4 fruit fly cellular contexts compared by ENCODE assay signal in genomic region chrX:11572270-11572914, dm6.
TF ChIP-seq lines count a peak whose summit lies in the region.

Gene Kmn1 (minus strand): TSS chrX:11572442.
Gene Reepl1 (plus strand): TSS chrX:11572707.

- TF ChIP-seq CTCF in whole organism, embryonic (GFP tag; optimal IDR thresholded peaks at IDR 0.05; lab: Kevin White, UChicago) = no peak

TF ChIP-seq in whole organism, adult, 20 proteins besides CTCF, POLR2A, EP300 and RAD21:
- no peak for TF ChIP-seq Mnt (GFP tag; optimal IDR thresholded peaks at IDR 0.05; lab: Kevin White, UChicago)
- TF ChIP-seq CG14711 (tag; optimal IDR thresholded peaks at IDR 0.05; lab: Kevin White, UChicago) = no peak
- TF ChIP-seq tj (GFP tag; optimal IDR thresholded peaks at IDR 0.05; lab: Kevin White, UChicago) = no peak
- no peak for TF ChIP-seq kay (GFP tag; lab: Kevin White, UChicago; ENCODE audit: borderline replicate concordance)
- peak; percentile 46 for TF ChIP-seq CG7101 (tag; optimal IDR thresholded peaks at IDR 0.05; lab: Kevin White, UChicago)
- TF ChIP-seq CG12768 (GFP tag; optimal IDR thresholded peaks at IDR 0.05; lab: Kevin White, UChicago) = no peak
TF ChIP-seq in whole organism, adult: peak in this region for 1.

TF ChIP-seq in whole organism, embryonic, 481 proteins besides CTCF, POLR2A, EP300 and RAD21 (continues in another document):
- TF ChIP-seq her (GFP tag; optimal IDR thresholded peaks at IDR 0.05; lab: Kevin White, UChicago) = no peak
- no peak for TF ChIP-seq fd3F (GFP tag; optimal IDR thresholded peaks at IDR 0.05; lab: Kevin White, UChicago)
- no peak for TF ChIP-seq CG10654 (GFP tag; optimal IDR thresholded peaks at IDR 0.05; lab: Kevin White, UChicago)
- no peak for TF ChIP-seq tna (GFP tag; IDR thresholded peaks at IDR 0.05; lab: Robert Waterston, UW; ENCODE audit: partially characterized antibody)
- no peak for TF ChIP-seq bigmax (GFP tag; optimal IDR thresholded peaks at IDR 0.05; lab: Kevin White, UChicago)
- TF ChIP-seq sob (GFP tag; IDR thresholded peaks at IDR 0.05; lab: Robert Waterston, UW) = no peak
- no peak for TF ChIP-seq Sox102F (GFP tag; optimal IDR thresholded peaks at IDR 0.05; lab: Kevin White, UChicago)
- TF ChIP-seq Myb (GFP tag; optimal IDR thresholded peaks at IDR 0.05; lab: Kevin White, UChicago) = peak; percentile 13
- TF ChIP-seq CG1603 (tag; optimal IDR thresholded peaks at IDR 0.05; lab: Kevin White, UChicago) = no peak
- no peak for TF ChIP-seq Hr39 (optimal IDR thresholded peaks at IDR 0.05; lab: Kevin White, UChicago)
- TF ChIP-seq CG6683 (GFP tag; optimal IDR thresholded peaks at IDR 0.05; lab: Kevin White, UChicago) = no peak
- TF ChIP-seq CG9932 (GFP tag; IDR thresholded peaks at IDR 0.05; lab: Robert Waterston, UW) = peak; percentile 39; the same call in 1 of the 2 replicates
- no peak for TF ChIP-seq unc-4 (GFP tag; IDR thresholded peaks at IDR 0.05; lab: Robert Waterston, UW; ENCODE audit: partially characterized antibody)
- peak; percentile 4 for TF ChIP-seq Xbp1 (GFP tag; optimal IDR thresholded peaks at IDR 0.05; lab: Kevin White, UChicago)
- no peak for TF ChIP-seq lbe (GFP tag; optimal IDR thresholded peaks at IDR 0.05; lab: Kevin White, UChicago)
- 0 out of 2 replicates have a peak, but pooled peaks have one; percentile 15 for TF ChIP-seq sisA (GFP tag; IDR thresholded peaks at IDR 0.05; lab: Robert Waterston, UW)
- no peak for TF ChIP-seq vfl (GFP tag; optimal IDR thresholded peaks at IDR 0.05; lab: Kevin White, UChicago)
- no peak for TF ChIP-seq Bteb2 (GFP tag; optimal IDR thresholded peaks at IDR 0.05; lab: Kevin White, UChicago)
- TF ChIP-seq ATbp (GFP tag; optimal IDR thresholded peaks at IDR 0.05; lab: Kevin White, UChicago) = no peak
- no peak for TF ChIP-seq CG15269 (tag; optimal IDR thresholded peaks at IDR 0.05; lab: Kevin White, UChicago)
- TF ChIP-seq CG11247 (GFP tag; IDR thresholded peaks at IDR 0.05; lab: Robert Waterston, UW) = no peak
- peak; percentile 40; the same call in 1 of the 2 replicates for TF ChIP-seq Rfx (GFP tag; IDR thresholded peaks at IDR 0.05; lab: Robert Waterston, UW)
- TF ChIP-seq CG1602 (GFP tag; optimal IDR thresholded peaks at IDR 0.05; lab: Kevin White, UChicago) = no peak
- no peak for TF ChIP-seq cwo (GFP tag; optimal IDR thresholded peaks at IDR 0.05; lab: Kevin White, UChicago)
- TF ChIP-seq CG18476 (GFP tag; optimal IDR thresholded peaks at IDR 0.05; lab: Kevin White, UChicago) = no peak
- TF ChIP-seq dm (GFP tag; optimal IDR thresholded peaks at IDR 0.05; lab: Kevin White, UChicago) = no peak
- no peak for TF ChIP-seq Drgx (GFP tag; IDR thresholded peaks at IDR 0.05; lab: Robert Waterston, UW)
- no peak for TF ChIP-seq CG14050 (GFP tag; IDR thresholded peaks at IDR 0.05; lab: Robert Waterston, UW)
- TF ChIP-seq eve (GFP tag; optimal IDR thresholded peaks at IDR 0.05; lab: Kevin White, UChicago) = no peak

TF ChIP-seq in whole organism, prepupa, 60 proteins besides CTCF, POLR2A, EP300 and RAD21:
- TF ChIP-seq CG34406 (GFP tag; optimal IDR thresholded peaks at IDR 0.05; lab: Kevin White, UChicago) = no peak
- peak; percentile 7 for TF ChIP-seq Hr39 (GFP tag; optimal IDR thresholded peaks at IDR 0.05; lab: Kevin White, UChicago)
TF ChIP-seq in whole organism, prepupa: peak in this region for 1.

TF ChIP-seq in whole organism, wandering third instar larva, 38 proteins besides CTCF, POLR2A, EP300 and RAD21:
- TF ChIP-seq Hr83 (GFP tag; optimal IDR thresholded peaks at IDR 0.05; lab: Kevin White, UChicago; ENCODE audit: poor library complexity, severe bottlenecking) = no peak
- peak; percentile 21 for TF ChIP-seq woc (GFP tag; optimal IDR thresholded peaks at IDR 0.05; lab: Kevin White, UChicago)
- no peak for TF ChIP-seq h (GFP tag; optimal IDR thresholded peaks at IDR 0.05; lab: Kevin White, UChicago)
- no peak for TF ChIP-seq Hr78 (GFP tag; optimal IDR thresholded peaks at IDR 0.05; lab: Kevin White, UChicago)
- TF ChIP-seq Sp1 (GFP tag; optimal IDR thresholded peaks at IDR 0.05; lab: Kevin White, UChicago) = peak; percentile 19
- no peak for TF ChIP-seq fru (GFP tag; optimal IDR thresholded peaks at IDR 0.05; lab: Kevin White, UChicago)
- TF ChIP-seq dmrt93B (GFP tag; optimal IDR thresholded peaks at IDR 0.05; lab: Kevin White, UChicago) = no peak
- TF ChIP-seq pan (optimal IDR thresholded peaks at IDR 0.05; lab: Kevin White, UChicago) = no peak
- TF ChIP-seq dsf (GFP tag; optimal IDR thresholded peaks at IDR 0.05; lab: Kevin White, UChicago; ENCODE audit: borderline replicate concordance) = no peak
- TF ChIP-seq Mio (GFP tag; optimal IDR thresholded peaks at IDR 0.05; lab: Kevin White, UChicago) = no peak
- no peak for TF ChIP-seq ey (GFP tag; optimal IDR thresholded peaks at IDR 0.05; lab: Kevin White, UChicago)
- peak; percentile 19 for TF ChIP-seq HLH106 (tag; optimal IDR thresholded peaks at IDR 0.05; lab: Kevin White, UChicago)
- TF ChIP-seq tai (GFP tag; optimal IDR thresholded peaks at IDR 0.05; lab: Kevin White, UChicago) = no peak
- TF ChIP-seq rgr (GFP tag; optimal IDR thresholded peaks at IDR 0.05; lab: Kevin White, UChicago) = peak; percentile 1
- TF ChIP-seq br (GFP tag; optimal IDR thresholded peaks at IDR 0.05; lab: Kevin White, UChicago) = no peak
- no peak for TF ChIP-seq Abd-B (GFP tag; optimal IDR thresholded peaks at IDR 0.05; lab: Kevin White, UChicago)
- no peak for TF ChIP-seq CG9705 (GFP tag; optimal IDR thresholded peaks at IDR 0.05; lab: Kevin White, UChicago)
- peak in 1 of 2 experiments; percentile 40 for TF ChIP-seq foxo (GFP tag; optimal IDR thresholded peaks at IDR 0.05; lab: Kevin White, UChicago)
- TF ChIP-seq OdsH (GFP tag; optimal IDR thresholded peaks at IDR 0.05; lab: Kevin White, UChicago) = no peak
- TF ChIP-seq Myc (optimal IDR thresholded peaks at IDR 0.05; lab: Kevin White, UChicago) = peak; percentile 58
- no peak for TF ChIP-seq psq (GFP tag; optimal IDR thresholded peaks at IDR 0.05; lab: Kevin White, UChicago)
- TF ChIP-seq dl (GFP tag; optimal IDR thresholded peaks at IDR 0.05; lab: Kevin White, UChicago; ENCODE audit: insufficient read depth in 1 of 2, partially characterized antibody in 2 of 2) = no peak
- TF ChIP-seq jim (GFP tag; optimal IDR thresholded peaks at IDR 0.05; lab: Kevin White, UChicago) = no peak
- TF ChIP-seq sage (GFP tag; optimal IDR thresholded peaks at IDR 0.05; lab: Kevin White, UChicago) = no peak
- no peak for TF ChIP-seq CG32264 (GFP tag; optimal IDR thresholded peaks at IDR 0.05; lab: Kevin White, UChicago)
- TF ChIP-seq GATAd (GFP tag; optimal IDR thresholded peaks at IDR 0.05; lab: Kevin White, UChicago) = no peak
- no peak for TF ChIP-seq N (GFP tag; optimal IDR thresholded peaks at IDR 0.05; lab: Kevin White, UChicago)
- TF ChIP-seq Jra (GFP tag; optimal IDR thresholded peaks at IDR 0.05; lab: Kevin White, UChicago) = no peak
- TF ChIP-seq Rel (GFP tag; optimal IDR thresholded peaks at IDR 0.05; lab: Kevin White, UChicago) = no peak
- TF ChIP-seq Rel (tag; optimal IDR thresholded peaks at IDR 0.05; lab: Kevin White, UChicago) = no peak
- no peak for TF ChIP-seq brk (GFP tag; optimal IDR thresholded peaks at IDR 0.05; lab: Kevin White, UChicago)
- no peak for TF ChIP-seq Dif (GFP tag; optimal IDR thresholded peaks at IDR 0.05; lab: Kevin White, UChicago; ENCODE audit: partially characterized antibody)
